Fruit fly (Drosophila melanogaster) whole organism, embryonic: ENCODE results near the gene ZnT77C.
A peak's percentile ranks its signal among the peaks of the same experiment; 100 is the strongest.

Experiments
- Atf-2 ChIP-seq: fragments of 200-800 bp; sonication (Bioruptor generic); optimal IDR thresholded peaks from 2 replicates; lab custom pipeline; 2016; ENCODE audit warnings: missing biosample characterization, missing genetic modification characterization
- CG14441 ChIP-seq: fragments of 200-800 bp; sonication (Bioruptor generic); IDR thresholded peaks from 2 replicates; pipeline ENCODE4 v1.3.6; 2022; ENCODE audit warnings: missing biosample characterization, missing genetic modification characterization
- CG15073 ChIP-seq: fragments of 200-800 bp; sonication (Bioruptor generic); optimal IDR thresholded peaks from 2 replicates; lab custom pipeline; 2016; ENCODE audit warnings: missing biosample characterization, missing genetic modification characterization
- CG1603 ChIP-seq: fragments of 200-800 bp; sonication (Bioruptor generic); optimal IDR thresholded peaks from 2 replicates; lab custom pipeline; 2019; ENCODE audit warnings: missing biosample characterization, mild to moderate bottlenecking, missing genetic modification characterization, moderate library complexity
- CG16779 ChIP-seq: fragments of 200-800 bp; sonication (Bioruptor generic); IDR thresholded peaks from 2 replicates; pipeline ENCODE4 v1.3.6; 2022; ENCODE audit warnings: missing biosample characterization, missing genetic modification characterization
- CG18262 ChIP-seq: fragments of 200-800 bp; optimal IDR thresholded peaks from 3 replicates; lab custom pipeline; 2019; ENCODE audit warnings: missing biosample characterization, mild to moderate bottlenecking, missing genetic modification characterization, moderate library complexity
- CG2678 ChIP-seq: fragments of 200-800 bp; sonication (Bioruptor generic); optimal IDR thresholded peaks from 3 replicates; lab custom pipeline; 2019; ENCODE audit warnings: missing biosample characterization, mild to moderate bottlenecking, missing genetic modification characterization, moderate library complexity
- CG2889 ChIP-seq: fragments of 200-800 bp; sonication (Bioruptor generic); IDR thresholded peaks from 3 replicates; pipeline ENCODE4 v1.3.6; 2022; ENCODE audit warnings: missing biosample characterization, missing genetic modification characterization
- CG31388 ChIP-seq: fragments of 200-800 bp; sonication (Bioruptor generic); optimal IDR thresholded peaks from 2 replicates; lab custom pipeline; 2016; ENCODE audit warnings: missing biosample characterization, missing genetic modification characterization
- CG3847 ChIP-seq: fragments of 200-800 bp; sonication (Bioruptor generic); IDR thresholded peaks from 2 replicates; pipeline ENCODE4 v1.3.6; 2022; ENCODE audit warnings: missing biosample characterization, missing genetic modification characterization
- CG6791 ChIP-seq: fragments of 200-800 bp; sonication (Bioruptor generic); IDR thresholded peaks from 3 replicates; pipeline ENCODE4 v1.3.6; 2022; ENCODE audit warnings: missing biosample characterization, missing genetic modification characterization; ENCODE audit not compliant: partially characterized antibody
- CG7271 ChIP-seq: fragments of 200-800 bp; sonication (Bioruptor generic); optimal IDR thresholded peaks from 2 replicates; lab custom pipeline; 2018; ENCODE audit warnings: missing biosample characterization, mild to moderate bottlenecking, missing genetic modification characterization, moderate library complexity
- CG7556 ChIP-seq: fragments of 200-800 bp; sonication (Bioruptor generic); optimal IDR thresholded peaks from 2 replicates; lab custom pipeline; 2017; ENCODE audit warnings: missing biosample characterization, mild to moderate bottlenecking, missing genetic modification characterization
- CG8281 ChIP-seq: fragments of 200-800 bp; sonication (Bioruptor generic); optimal IDR thresholded peaks from 2 replicates; lab custom pipeline; 2018; ENCODE audit warnings: missing biosample characterization, mild to moderate bottlenecking, missing genetic modification characterization, moderate library complexity
- CG9932 ChIP-seq: fragments of 200-800 bp; sonication (Bioruptor generic); IDR thresholded peaks from 2 replicates; pipeline ENCODE4 v1.3.6; 2022; ENCODE audit warnings: missing biosample characterization, missing genetic modification characterization
- Dfd ChIP-seq, 2 experiments: fragments of >200 bp; optimal IDR thresholded peaks; 2 replicates each; lab custom pipeline; 2017; ENCODE audit warnings: missing biosample characterization in 2 of 2, missing genetic modification characterization in 2 of 2
- Ets65A ChIP-seq: fragments of 200-800 bp; sonication (Bioruptor generic); peaks from one replicate; lab custom pipeline; 2016; ENCODE audit warnings: missing biosample characterization, missing genetic modification characterization
- Gsc ChIP-seq: fragments of 200-800 bp; sonication (Bioruptor generic); IDR thresholded peaks from 2 replicates; pipeline ENCODE4 v1.3.6; 2022; ENCODE audit warnings: missing biosample characterization, missing genetic modification characterization
- Gug ChIP-seq: fragments of 200-800 bp; sonication (Bioruptor generic); IDR thresholded peaks from 4 replicates; pipeline ENCODE4 v1.3.6; 2022; ENCODE audit warnings: missing biosample characterization, missing genetic modification characterization
- HmgD ChIP-seq: fragments of 200-800 bp; sonication (Bioruptor generic); optimal IDR thresholded peaks from 3 replicates; lab custom pipeline; 2016; ENCODE audit warnings: missing biosample characterization, missing genetic modification characterization
- MBD-R2 ChIP-seq: fragments of 200-800 bp; sonication (Bioruptor generic); IDR thresholded peaks from 2 replicates; pipeline ENCODE4 v1.3.6; 2022; ENCODE audit warnings: missing biosample characterization, missing genetic modification characterization
- Myb ChIP-seq: fragments of 200-800 bp; sonication (Bioruptor generic); optimal IDR thresholded peaks from 2 replicates; lab custom pipeline; 2016; ENCODE audit warnings: missing biosample characterization, missing genetic modification characterization
- NC2α ChIP-seq: fragments of 200-800 bp; sonication (Bioruptor generic); optimal IDR thresholded peaks from 2 replicates; lab custom pipeline; 2016; ENCODE audit warnings: missing biosample characterization, missing genetic modification characterization
- NK7.1 ChIP-seq: fragments of 200-800 bp; sonication (Bioruptor generic); optimal IDR thresholded peaks from 3 replicates; lab custom pipeline; 2016; ENCODE audit warnings: missing biosample characterization, missing genetic modification characterization
- Vsx1 ChIP-seq: fragments of 200-800 bp; sonication (Bioruptor generic); optimal IDR thresholded peaks from 2 replicates; lab custom pipeline; 2017; ENCODE audit warnings: missing biosample characterization, mild to moderate bottlenecking, missing genetic modification characterization, missing genetic modification reagents
- ab ChIP-seq: fragments of 200-800 bp; sonication (Bioruptor generic); optimal IDR thresholded peaks from 2 replicates; lab custom pipeline; 2016; ENCODE audit warnings: missing biosample characterization, missing genetic modification characterization
- aop ChIP-seq: fragments of 200-800 bp; sonication (Bioruptor generic); IDR thresholded peaks from 2 replicates; pipeline ENCODE4 v1.3.6; 2022; ENCODE audit warnings: missing biosample characterization, missing genetic modification characterization
- ash1 ChIP-seq: fragments of 200-800 bp; sonication (Bioruptor generic); optimal IDR thresholded peaks from 2 replicates; lab custom pipeline; 2018; ENCODE audit warnings: missing biosample characterization, mild to moderate bottlenecking, missing genetic modification characterization
- az2 ChIP-seq: fragments of 200-800 bp; sonication (Bioruptor generic); optimal IDR thresholded peaks from 3 replicates; lab custom pipeline; 2016; ENCODE audit warnings: missing biosample characterization, missing genetic modification characterization
- cato ChIP-seq: fragments of 200-800 bp; sonication (Bioruptor generic); optimal IDR thresholded peaks from 2 replicates; lab custom pipeline; 2016; ENCODE audit warnings: missing biosample characterization, missing genetic modification characterization, borderline replicate concordance
- chm ChIP-seq: fragments of 200-800 bp; sonication (Bioruptor generic); IDR thresholded peaks from 2 replicates; pipeline ENCODE4 v1.3.6; 2022; ENCODE audit warnings: missing biosample characterization, missing genetic modification characterization
- crol ChIP-seq: fragments of 200-800 bp; sonication (Bioruptor generic); IDR thresholded peaks from 2 replicates; pipeline ENCODE4 v1.3.6; 2022; ENCODE audit warnings: missing biosample characterization, missing genetic modification characterization
- emc ChIP-seq: fragments of 200-800 bp; sonication (Bioruptor generic); optimal IDR thresholded peaks from 2 replicates; lab custom pipeline; 2016; ENCODE audit warnings: missing biosample characterization, missing genetic modification characterization
- en ChIP-seq: fragments of 200-800 bp; sonication (Bioruptor generic); optimal IDR thresholded peaks from 2 replicates; lab custom pipeline; 2016; ENCODE audit warnings: missing biosample characterization, missing genetic modification characterization
- gcm ChIP-seq: fragments of 200-800 bp; sonication (Bioruptor generic); optimal IDR thresholded peaks from 2 replicates; lab custom pipeline; 2019; ENCODE audit warnings: missing biosample characterization, mild to moderate bottlenecking, missing genetic modification characterization, moderate library complexity
- grau ChIP-seq: fragments of 200-800 bp; optimal IDR thresholded peaks from 3 replicates; lab custom pipeline; 2019; ENCODE audit warnings: missing biosample characterization, mild to moderate bottlenecking, missing genetic modification characterization, moderate library complexity
- jigr1 ChIP-seq: fragments of 200-800 bp; sonication (Bioruptor generic); IDR thresholded peaks from 3 replicates; pipeline ENCODE4 v1.3.6; 2022; ENCODE audit warnings: missing biosample characterization, missing genetic modification characterization
- lov ChIP-seq, 2 experiments: fragments of 200-800 bp in 1 of 2; fragments of >200 bp in 1 of 2; sonication (Bioruptor generic) in 1 of 2; IDR thresholded peaks in 1 of 2; optimal IDR thresholded peaks in 1 of 2; 2 replicates in 1 of 2; 3 replicates in 1 of 2; pipeline versions ENCODE4 v1.3.6 to Lab custom; 2017 to 2022; ENCODE audit warnings: missing biosample characterization in 1 of 2, missing genetic modification characterization in 1 of 2
- nau ChIP-seq: fragments of 200-800 bp; sonication (Bioruptor generic); optimal IDR thresholded peaks from 3 replicates; lab custom pipeline; 2017; ENCODE audit warnings: missing biosample characterization, mild to moderate bottlenecking, missing genetic modification characterization, missing genetic modification reagents
- onecut ChIP-seq: fragments of 200-800 bp; sonication (Bioruptor generic); IDR thresholded peaks from 2 replicates; pipeline ENCODE4 v1.3.6; 2022; ENCODE audit warnings: missing biosample characterization, missing genetic modification characterization
- pb ChIP-seq: fragments of 200-800 bp; sonication (Bioruptor generic); optimal IDR thresholded peaks from 3 replicates; lab custom pipeline; 2016; ENCODE audit warnings: missing biosample characterization, missing genetic modification characterization
- schlank ChIP-seq: fragments of 200-800 bp; sonication (Bioruptor generic); optimal IDR thresholded peaks from 2 replicates; lab custom pipeline; 2018; ENCODE audit warnings: missing biosample characterization, mild to moderate bottlenecking, missing genetic modification characterization
- sim ChIP-seq: fragments of 200-800 bp; sonication (Bioruptor generic); IDR thresholded peaks from 2 replicates; pipeline ENCODE4 v1.3.6; 2022; ENCODE audit warnings: missing biosample characterization, missing genetic modification characterization
- tna ChIP-seq: fragments of 200-800 bp; sonication (Bioruptor generic); IDR thresholded peaks from 2 replicates; pipeline ENCODE4 v1.3.6; 2022; ENCODE audit warnings: missing biosample characterization, missing genetic modification characterization; ENCODE audit not compliant: partially characterized antibody
- ttk ChIP-seq: fragments of 200-800 bp; sonication (Bioruptor generic); IDR thresholded peaks from 2 replicates; pipeline ENCODE4 v2.1.2; 2022; ENCODE audit warnings: missing biosample characterization, missing genetic modification characterization
- unc-4 ChIP-seq: fragments of 200-800 bp; sonication (Bioruptor generic); IDR thresholded peaks from 2 replicates; pipeline ENCODE4 v1.3.6; 2022; ENCODE audit warnings: missing biosample characterization, missing genetic modification characterization; ENCODE audit not compliant: partially characterized antibody
- vvl ChIP-seq: fragments of 200-800 bp; sonication (Bioruptor generic); IDR thresholded peaks from 2 replicates; pipeline ENCODE4 v1.3.6; 2022; ENCODE audit warnings: missing biosample characterization, missing genetic modification characterization
- zf30C ChIP-seq: fragments of 200-800 bp; sonication (Bioruptor generic); optimal IDR thresholded peaks from 3 replicates; lab custom pipeline; 2018; ENCODE audit warnings: missing biosample characterization, mild to moderate bottlenecking, missing genetic modification characterization
- zfh2 ChIP-seq: fragments of 200-800 bp; sonication (Bioruptor generic); optimal IDR thresholded peaks from 2 replicates; lab custom pipeline; 2016; ENCODE audit warnings: missing biosample characterization, missing genetic modification characterization

ZnT77C gene

DNA sequence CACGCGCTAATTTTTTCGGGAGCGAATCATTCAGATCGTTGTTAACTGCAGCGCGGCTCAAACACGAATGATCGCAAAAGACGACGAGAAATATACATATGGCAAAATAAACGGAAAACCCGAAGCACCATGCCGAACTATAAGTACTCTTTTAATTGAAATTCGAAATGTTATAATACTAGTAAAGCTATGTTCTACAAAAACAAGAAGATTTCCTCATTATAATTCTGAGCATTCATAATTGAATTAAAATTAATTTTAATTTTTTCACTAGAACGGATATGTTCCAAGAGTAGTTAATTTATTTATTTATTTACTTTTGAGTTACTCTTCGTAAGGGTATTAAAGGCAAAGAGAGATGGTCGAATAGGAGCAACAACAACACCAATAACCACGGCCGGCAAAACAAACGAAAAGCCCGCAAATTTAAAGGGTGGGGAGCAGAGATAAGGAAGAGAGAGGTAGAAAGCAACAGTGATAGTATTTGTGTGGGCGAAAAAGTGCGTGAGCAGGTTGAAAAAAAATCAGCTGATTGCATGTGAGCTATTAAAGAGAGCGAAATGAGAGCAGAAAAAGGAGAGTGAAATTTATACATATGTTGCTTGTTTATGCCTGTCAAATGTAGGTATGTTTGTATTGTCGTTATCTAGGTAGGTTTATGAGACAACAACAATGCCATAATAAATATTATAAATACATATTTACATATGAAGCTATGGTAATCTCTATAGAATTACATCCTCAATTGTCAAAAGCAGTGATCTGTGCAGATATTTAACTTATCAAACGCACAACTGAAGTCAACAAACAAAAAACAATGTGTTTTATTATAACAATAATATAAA, 1.1 kb downstream of the ZnT77C start (continued):
- TF ChIP-seq CG8281 (tag; lab: Kevin White, UChicago) (no peak), unc-4 (GFP tag; lab: Robert Waterston, UW) (no peak), ttk (peak; percentile 72; the same call in 1 of the 2 replicates), CG2889 (GFP tag; lab: Robert Waterston, UW) (no peak), tna (GFP tag; lab: Robert Waterston, UW) (no peak), nau (GFP tag; lab: Kevin White, UChicago) (peak; percentile 53), crol (GFP tag; lab: Robert Waterston, UW) (peak; percentile 27; the same call in 1 of the 2 replicates), jigr1 (GFP tag; lab: Robert Waterston, UW) (peak; percentile 53; the same call in 2 of the 3 replicates), zfh2 (GFP tag; lab: Kevin White, UChicago) (peak; percentile 39), onecut (peak; percentile 43), vvl (peak; percentile 90), CG18262 (tag; lab: Kevin White, UChicago) (peak; percentile 77), aop (GFP tag; lab: Robert Waterston, UW) (no peak), Dfd (GFP tag; optimal IDR thresholded peaks at IDR 0.05; lab: Kevin White, UChicago) (no peak), Atf-2 (peak; percentile 14), chm (GFP tag; lab: Robert Waterston, UW) (peak; percentile 38; the same call in 1 of the 2 replicates), CG31388 (GFP tag; lab: Kevin White, UChicago) (peak; percentile 24), CG1603 (tag; lab: Kevin White, UChicago) (peak; percentile 11), MBD-R2 (GFP tag; lab: Robert Waterston, UW) (peak; percentile 7; the same call in 1 of the 2 replicates), lov (optimal IDR thresholded peaks at IDR 0.05; lab: Kevin White, UChicago) (no peak), lov (GFP tag; IDR thresholded peaks at IDR 0.05; lab: Robert Waterston, UW) (no peak; the same call in 2 of the 3 replicates), pb (no peak), az2 (GFP tag; lab: Kevin White, UChicago) (peak; percentile 50), zf30C (GFP tag; lab: Kevin White, UChicago) (no peak), CG16779 (no peak), CG2678 (tag; lab: Kevin White, UChicago) (peak; percentile 85), sim (GFP tag; lab: Robert Waterston, UW) (0 out of 2 replicates have a peak, but pooled peaks have one; percentile 44), CG14441 (GFP tag; lab: Robert Waterston, UW) (peak; percentile 78), en (GFP tag; lab: Kevin White, UChicago) (peak; percentile 24), Ets65A (GFP tag; lab: Kevin White, UChicago) (peak; percentile 90), NC2α (GFP tag; lab: Kevin White, UChicago) (no peak), ash1 (GFP tag; lab: Kevin White, UChicago) (no peak), CG9932 (GFP tag; lab: Robert Waterston, UW) (peak; percentile 77), CG7271 (tag; lab: Kevin White, UChicago) (no peak), gcm (GFP tag; lab: Kevin White, UChicago) (peak; percentile 52), Myb (GFP tag; lab: Kevin White, UChicago) (peak; percentile 12), CG7556 (GFP tag; lab: Kevin White, UChicago) (peak; percentile 82), CG6791 (GFP tag; lab: Robert Waterston, UW) (no peak), schlank (tag; lab: Kevin White, UChicago) (no peak), Gug (GFP tag; lab: Robert Waterston, UW) (no peak), ab (GFP tag; lab: Kevin White, UChicago) (no peak), Gsc (GFP tag; lab: Robert Waterston, UW) (no peak), HmgD (GFP tag; lab: Kevin White, UChicago) (no peak), emc (GFP tag; lab: Kevin White, UChicago) (peak; percentile 7), Vsx1 (GFP tag; lab: Kevin White, UChicago) (peak; percentile 53), CG15073 (GFP tag; lab: Kevin White, UChicago) (no peak), CG3847 (GFP tag; lab: Robert Waterston, UW) (peak; percentile 72), cato (GFP tag; lab: Kevin White, UChicago) (peak; percentile 11), NK7.1 (GFP tag; lab: Kevin White, UChicago) (no peak), grau (tag; lab: Kevin White, UChicago) (peak; percentile 83)
